Fruit fly (Drosophila melanogaster) whole organism, prepupa: ENCODE data around the gene Nedd4.

Source experiments
- Blimp-1 ChIP-seq: fragments of 200-800 bp; sonication (Bioruptor generic); optimal IDR thresholded peaks from 3 replicates; lab custom pipeline; 2017; ENCODE audit warnings: missing biosample characterization, missing genetic modification characterization, mild to moderate bottlenecking, moderate library complexity, missing genetic modification reagents
- CG10631 ChIP-seq: fragments of 200-800 bp; sonication (Bioruptor generic); optimal IDR thresholded peaks from 2 replicates; lab custom pipeline; 2016; ENCODE audit warnings: missing biosample characterization, missing genetic modification characterization
- CG10669 ChIP-seq: fragments of 200-800 bp; sonication (Bioruptor generic); optimal IDR thresholded peaks from 3 replicates; lab custom pipeline; 2018; ENCODE audit warnings: missing biosample characterization, mild to moderate bottlenecking, missing genetic modification characterization, moderate library complexity
- CG11902 ChIP-seq: fragments of 200-800 bp; sonication (Bioruptor generic); optimal IDR thresholded peaks from 3 replicates; lab custom pipeline; 2016; ENCODE audit warnings: missing biosample characterization, missing genetic modification characterization
- CG15336 ChIP-seq: fragments of 200-800 bp; sonication (Bioruptor generic); IDR thresholded peaks from 2 replicates; pipeline ENCODE4 v1.3.6; 2022; ENCODE audit warnings: missing biosample characterization, missing genetic modification characterization
- CG16779 ChIP-seq: fragments of 200-800 bp; sonication (Bioruptor generic); optimal IDR thresholded peaks from 3 replicates; lab custom pipeline; 2017; ENCODE audit warnings: missing biosample characterization, mild to moderate bottlenecking, missing genetic modification characterization
- CG3032 ChIP-seq: fragments of 200-800 bp; optimal IDR thresholded peaks from 2 replicates; lab custom pipeline; 2019; ENCODE audit warnings: missing biosample characterization, mild to moderate bottlenecking, missing genetic modification characterization, moderate library complexity
- CG31627 ChIP-seq: fragments of 200-800 bp; sonication (Bioruptor generic); optimal IDR thresholded peaks from 3 replicates; lab custom pipeline; 2016; ENCODE audit warnings: missing biosample characterization, missing genetic modification characterization
- CG32006 ChIP-seq: fragments of 200-800 bp; sonication (Bioruptor generic); optimal IDR thresholded peaks from 3 replicates; lab custom pipeline; 2017; ENCODE audit warnings: missing biosample characterization, mild to moderate bottlenecking, missing genetic modification characterization
- CG34406 ChIP-seq: fragments of 200-800 bp; sonication (Bioruptor generic); optimal IDR thresholded peaks from 3 replicates; lab custom pipeline; 2016; ENCODE audit warnings: missing biosample characterization, missing genetic modification characterization
- CG3919 ChIP-seq: fragments of 200-800 bp; sonication (Bioruptor generic); optimal IDR thresholded peaks from 3 replicates; lab custom pipeline; 2016; ENCODE audit warnings: missing biosample characterization, missing genetic modification characterization
- CG4318 ChIP-seq: fragments of 200-800 bp; sonication (Bioruptor generic); optimal IDR thresholded peaks from 3 replicates; lab custom pipeline; 2017; ENCODE audit warnings: missing biosample characterization, mild to moderate bottlenecking, missing genetic modification characterization
- CG6276 ChIP-seq: fragments of 200-800 bp; sonication (Bioruptor generic); optimal IDR thresholded peaks from 2 replicates; lab custom pipeline; 2017; ENCODE audit warnings: missing biosample characterization, mild to moderate bottlenecking, missing genetic modification characterization
- CG6792 ChIP-seq: fragments of 200-800 bp; sonication (Bioruptor generic); optimal IDR thresholded peaks from 3 replicates; lab custom pipeline; 2016; ENCODE audit warnings: missing biosample characterization, missing genetic modification characterization
- CG6808 ChIP-seq: fragments of 200-800 bp; sonication (Bioruptor generic); optimal IDR thresholded peaks from 3 replicates; lab custom pipeline; 2017; ENCODE audit warnings: missing biosample characterization, missing genetic modification characterization, mild to moderate bottlenecking, moderate library complexity, missing genetic modification reagents
- CG7368 ChIP-seq: fragments of 200-800 bp; sonication (Bioruptor generic); optimal IDR thresholded peaks from 3 replicates; lab custom pipeline; 2016; ENCODE audit warnings: missing biosample characterization, missing genetic modification characterization
- CG8319 ChIP-seq: fragments of 200-800 bp; sonication (Bioruptor generic); optimal IDR thresholded peaks from 3 replicates; lab custom pipeline; 2016; ENCODE audit warnings: missing biosample characterization, missing genetic modification characterization
- CG8632 ChIP-seq: fragments of 200-800 bp; sonication (Bioruptor generic); optimal IDR thresholded peaks from 3 replicates; lab custom pipeline; 2016; ENCODE audit warnings: missing biosample characterization, missing genetic modification characterization
- Eip75B ChIP-seq: fragments of 200-800 bp; sonication (Bioruptor generic); optimal IDR thresholded peaks from 3 replicates; lab custom pipeline; 2016; ENCODE audit warnings: missing biosample characterization, missing genetic modification characterization
- Eip78C ChIP-seq: fragments of 200-800 bp; sonication (Bioruptor generic); peaks from one replicate; lab custom pipeline; 2016; ENCODE audit warnings: missing biosample characterization, missing genetic modification characterization
- Eip93F ChIP-seq: fragments of 200-800 bp; sonication (Bioruptor generic); optimal IDR thresholded peaks from 2 replicates; lab custom pipeline; 2016; ENCODE audit warnings: missing biosample characterization, mild to moderate bottlenecking, missing genetic modification characterization
- Ets21C ChIP-seq: fragments of 200-800 bp; sonication (Bioruptor generic); optimal IDR thresholded peaks from 3 replicates; lab custom pipeline; 2016; ENCODE audit warnings: missing biosample characterization, missing genetic modification characterization
- Ets96B ChIP-seq: fragments of 200-800 bp; optimal IDR thresholded peaks from 2 replicates; lab custom pipeline; 2019; ENCODE audit warnings: missing biosample characterization, mild to moderate bottlenecking, missing genetic modification characterization, moderate library complexity
- Gug ChIP-seq: fragments of 200-800 bp; sonication (Bioruptor generic); IDR thresholded peaks from 2 replicates; pipeline ENCODE4 v1.3.6; 2022; ENCODE audit warnings: missing biosample characterization, missing genetic modification characterization
- Hr38 ChIP-seq: sonication (Bioruptor generic); optimal IDR thresholded peaks from 2 replicates; lab custom pipeline; 2016; ENCODE audit warnings: missing biosample characterization, missing genetic modification characterization
- Hr39 ChIP-seq: fragments of 200-800 bp; sonication (Bioruptor generic); optimal IDR thresholded peaks from 2 replicates; lab custom pipeline; 2016; ENCODE audit warnings: missing biosample characterization, missing genetic modification characterization
- Hr4 ChIP-seq: fragments of 200-800 bp; sonication (Bioruptor generic); optimal IDR thresholded peaks from 3 replicates; lab custom pipeline; 2016; ENCODE audit warnings: missing biosample characterization, missing genetic modification characterization
- Lpt ChIP-seq: fragments of 200-800 bp; sonication (Bioruptor generic); optimal IDR thresholded peaks from 3 replicates; lab custom pipeline; 2016; ENCODE audit warnings: missing biosample characterization, missing genetic modification characterization
- Met ChIP-seq: fragments of 200-800 bp; sonication (Bioruptor generic); optimal IDR thresholded peaks from 3 replicates; lab custom pipeline; 2016; ENCODE audit warnings: missing biosample characterization, missing genetic modification characterization
- OdsH ChIP-seq: fragments of 200-800 bp; sonication (Bioruptor generic); optimal IDR thresholded peaks from 3 replicates; lab custom pipeline; 2016; ENCODE audit warnings: missing biosample characterization, missing genetic modification characterization
- Smox ChIP-seq: fragments of 200-800 bp; sonication (Bioruptor generic); optimal IDR thresholded peaks from 3 replicates; lab custom pipeline; 2016; ENCODE audit warnings: missing biosample characterization, missing genetic modification characterization
- Sox102F ChIP-seq: fragments of 200-800 bp; sonication (Bioruptor generic); optimal IDR thresholded peaks from 2 replicates; lab custom pipeline; 2016; ENCODE audit warnings: missing biosample characterization, mild to moderate bottlenecking, missing genetic modification characterization
- Sox14 ChIP-seq: fragments of 200-800 bp; sonication (Bioruptor generic); optimal IDR thresholded peaks from 3 replicates; lab custom pipeline; 2016; ENCODE audit warnings: missing biosample characterization, missing genetic modification characterization
- Sox15 ChIP-seq: fragments of 200-800 bp; sonication (Bioruptor generic); optimal IDR thresholded peaks from 3 replicates; lab custom pipeline; 2016; ENCODE audit warnings: missing biosample characterization, missing genetic modification characterization
- achi ChIP-seq: fragments of 200-800 bp; sonication (Bioruptor generic); optimal IDR thresholded peaks from 3 replicates; lab custom pipeline; 2016; ENCODE audit warnings: missing biosample characterization, missing genetic modification characterization
- acj6 ChIP-seq: fragments of 200-800 bp; sonication (Bioruptor generic); optimal IDR thresholded peaks from 3 replicates; lab custom pipeline; 2016; ENCODE audit warnings: missing biosample characterization, missing genetic modification characterization
- cyc ChIP-seq: fragments of 200-800 bp; sonication (Bioruptor generic); optimal IDR thresholded peaks from 3 replicates; lab custom pipeline; 2016; ENCODE audit warnings: missing biosample characterization, missing genetic modification characterization
- dac ChIP-seq: fragments of 200-800 bp; sonication (Bioruptor generic); optimal IDR thresholded peaks from 2 replicates; lab custom pipeline; 2017; ENCODE audit warnings: missing biosample characterization, mild to moderate bottlenecking, missing genetic modification characterization
- dsx ChIP-seq: fragments of 200-800 bp; optimal IDR thresholded peaks from 3 replicates; lab custom pipeline; 2019; ENCODE audit warnings: missing biosample characterization, mild to moderate bottlenecking, missing genetic modification characterization, moderate library complexity; ENCODE audit not compliant: poor library complexity, severe bottlenecking
- eg ChIP-seq: fragments of 200-800 bp; sonication (Bioruptor generic); IDR thresholded peaks from 3 replicates; pipeline ENCODE4 v1.3.6; 2022; ENCODE audit warnings: missing biosample characterization, missing genetic modification characterization
- esn ChIP-seq: fragments of 200-800 bp; sonication (Bioruptor generic); optimal IDR thresholded peaks from 2 replicates; lab custom pipeline; 2016; ENCODE audit warnings: missing biosample characterization, mild to moderate bottlenecking, missing genetic modification characterization, moderate library complexity
- fd59A ChIP-seq: fragments of 200-800 bp; sonication (Bioruptor generic); optimal IDR thresholded peaks from 2 replicates; lab custom pipeline; 2017; ENCODE audit warnings: missing biosample characterization, mild to moderate bottlenecking, missing genetic modification characterization, missing genetic modification reagents
- fkh ChIP-seq: fragments of 200-800 bp; sonication (Bioruptor generic); optimal IDR thresholded peaks from 3 replicates; lab custom pipeline; 2017; ENCODE audit warnings: missing biosample characterization, mild to moderate bottlenecking, missing genetic modification characterization, moderate library complexity
- net ChIP-seq: fragments of 200-800 bp; sonication (Bioruptor generic); optimal IDR thresholded peaks from 3 replicates; lab custom pipeline; 2016; ENCODE audit warnings: missing biosample characterization, missing genetic modification characterization
- pdm3 ChIP-seq: fragments of 200-800 bp; sonication (Bioruptor generic); optimal IDR thresholded peaks from 3 replicates; lab custom pipeline; 2016; ENCODE audit warnings: missing biosample characterization, missing genetic modification characterization
- salr ChIP-seq, 2 experiments: fragments of 200-800 bp; sonication (Bioruptor generic); optimal IDR thresholded peaks; 3 replicates each; lab custom pipeline; 2016 to 2018; ENCODE audit warnings: missing biosample characterization in 2 of 2, missing genetic modification characterization in 2 of 2, mild to moderate bottlenecking in 1 of 2
- spab ChIP-seq: fragments of 200-800 bp; sonication (Bioruptor generic); optimal IDR thresholded peaks from 2 replicates; lab custom pipeline; 2017; ENCODE audit warnings: missing biosample characterization, mild to moderate bottlenecking, missing genetic modification characterization, missing genetic modification reagents
- ss ChIP-seq, 2 experiments: fragments of 200-800 bp; sonication (Bioruptor generic); optimal IDR thresholded peaks; 2 replicates in 1 of 2; 3 replicates in 1 of 2; lab custom pipeline; 2017 to 2018; ENCODE audit warnings: mild to moderate bottlenecking in 2 of 2, missing biosample characterization in 2 of 2, missing genetic modification characterization in 2 of 2, moderate library complexity in 1 of 2
- svp ChIP-seq: fragments of 200-800 bp; sonication (Bioruptor generic); peaks from one replicate; lab custom pipeline; 2016; ENCODE audit warnings: missing biosample characterization, missing genetic modification characterization
- topi ChIP-seq: fragments of 200-800 bp; sonication (Bioruptor generic); optimal IDR thresholded peaks from 3 replicates; lab custom pipeline; 2016; ENCODE audit warnings: missing biosample characterization, missing genetic modification characterization
- vri ChIP-seq: fragments of 200-800 bp; sonication (Bioruptor generic); optimal IDR thresholded peaks from 3 replicates; lab custom pipeline; 2016; ENCODE audit warnings: missing biosample characterization, mild to moderate bottlenecking, missing genetic modification characterization

Nedd4 gene

DNA sequence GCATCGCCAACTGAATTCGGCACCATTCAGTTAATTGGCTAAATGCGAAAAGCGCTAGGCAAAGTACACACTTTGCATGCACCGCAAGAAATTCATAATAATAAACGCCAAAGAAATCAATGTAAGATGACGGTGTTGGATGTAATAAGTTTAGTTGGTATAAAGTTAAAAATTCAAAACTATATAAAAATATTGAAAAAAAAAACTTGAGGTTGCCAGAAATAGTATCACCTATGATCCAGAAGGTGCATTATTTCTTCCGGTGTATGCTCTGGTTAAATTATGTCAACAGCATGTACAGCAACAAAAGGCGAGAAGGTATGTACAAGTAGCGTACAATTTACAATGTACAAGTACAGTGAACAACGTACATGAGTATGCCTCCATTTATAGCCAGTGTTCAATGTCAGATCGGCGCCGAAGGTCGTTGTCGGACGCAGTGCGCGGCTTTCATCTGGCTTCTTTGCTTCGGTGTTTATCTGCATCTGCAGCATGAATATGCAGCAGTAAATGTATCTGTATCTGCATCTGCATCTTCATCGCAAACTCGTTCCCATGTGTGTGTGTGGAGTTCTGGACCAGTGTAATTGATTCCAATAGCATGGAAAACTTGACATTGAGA, 32.9 kb upstream of the Nedd4 start:
- peak; percentile 86 for TF ChIP-seq CG10669 (GFP tag; lab: Kevin White, UChicago)
- peak; percentile 63 for TF ChIP-seq esn (GFP tag; lab: Kevin White, UChicago)
- peak; percentile 91 for TF ChIP-seq Hr4 (GFP tag; lab: Kevin White, UChicago)
- peak; percentile 72 for TF ChIP-seq CG6276 (GFP tag; lab: Kevin White, UChicago)
- peak; percentile 51 for TF ChIP-seq Met
- peak; percentile 86 for TF ChIP-seq CG6808
- peak; percentile 84 for TF ChIP-seq Eip75B (GFP tag; lab: Kevin White, UChicago)
- TF ChIP-seq cyc (GFP tag; lab: Kevin White, UChicago), result peak; percentile 55
- no peak for TF ChIP-seq Eip93F (GFP tag; lab: Kevin White, UChicago)
- peak; percentile 43 for TF ChIP-seq CG31627 (GFP tag; lab: Kevin White, UChicago)
- no peak for TF ChIP-seq Hr38 (GFP tag; lab: Kevin White, UChicago)
- peak; percentile 72 for TF ChIP-seq Lpt (GFP tag; lab: Kevin White, UChicago)
- peak; percentile 85 for TF ChIP-seq Sox14 (GFP tag; lab: Kevin White, UChicago)
- TF ChIP-seq fkh (GFP tag; lab: Kevin White, UChicago), result peak; percentile 2
- TF ChIP-seq dsx (GFP tag; lab: Kevin White, UChicago), result peak; percentile 71
- peak; percentile 46 for TF ChIP-seq Hr39
- peak; percentile 68 for TF ChIP-seq Sox15 (GFP tag; lab: Kevin White, UChicago)
- peak; percentile 84 for TF ChIP-seq eg (GFP tag; lab: Robert Waterston, UW)
- peak; percentile 75 for TF ChIP-seq CG6792
- peak; percentile 77 for TF ChIP-seq svp (GFP tag; lab: Kevin White, UChicago)
- TF ChIP-seq Eip78C (GFP tag; lab: Kevin White, UChicago), result peak; percentile 98
- TF ChIP-seq acj6 (GFP tag; lab: Kevin White, UChicago), result peak; percentile 86
- peak; percentile 81 for TF ChIP-seq CG15336
- TF ChIP-seq CG16779 (tag; lab: Kevin White, UChicago), result peak; percentile 73
- peak; percentile 75 for TF ChIP-seq CG4318 (GFP tag; lab: Kevin White, UChicago)
- peak; percentile 89 for TF ChIP-seq CG3919 (GFP tag; lab: Kevin White, UChicago)
- peak; percentile 81 for TF ChIP-seq Ets96B (tag; lab: Kevin White, UChicago)
- TF ChIP-seq dac, result peak; percentile 59
- TF ChIP-seq Smox (GFP tag; lab: Kevin White, UChicago), result peak; percentile 37
- peak; percentile 67 for TF ChIP-seq topi (GFP tag; lab: Kevin White, UChicago)
- TF ChIP-seq CG32006 (GFP tag; lab: Kevin White, UChicago), result peak; percentile 87
- peak; percentile 80 for TF ChIP-seq CG8632 (GFP tag; lab: Kevin White, UChicago)
- TF ChIP-seq spab (GFP tag; lab: Kevin White, UChicago), result peak; percentile 82
- no peak for TF ChIP-seq Blimp-1
- peak; percentile 85 for TF ChIP-seq CG10631 (GFP tag; lab: Kevin White, UChicago)
- TF ChIP-seq ss (GFP tag; optimal IDR thresholded peaks at IDR 0.05; lab: Kevin White, UChicago), result peak; percentile 69 to 88
- TF ChIP-seq Ets21C (GFP tag; lab: Kevin White, UChicago), result no peak
- TF ChIP-seq CG11902 (GFP tag; lab: Kevin White, UChicago), result peak; percentile 65
- TF ChIP-seq vri (GFP tag; lab: Kevin White, UChicago), result no peak
- peak; percentile 71 for TF ChIP-seq CG8319 (GFP tag; lab: Kevin White, UChicago)
- TF ChIP-seq salr (GFP tag; optimal IDR thresholded peaks at IDR 0.05; lab: Kevin White, UChicago), result peak; percentile 61 to 82
- peak; percentile 84 for TF ChIP-seq net (GFP tag; lab: Kevin White, UChicago)
- peak; percentile 78 for TF ChIP-seq fd59A (GFP tag; lab: Kevin White, UChicago)
- TF ChIP-seq achi, result peak; percentile 80
- peak; percentile 68 for TF ChIP-seq Gug (GFP tag; lab: Robert Waterston, UW)
- peak; percentile 85 for TF ChIP-seq pdm3 (GFP tag; lab: Kevin White, UChicago)
- peak; percentile 83 for TF ChIP-seq CG7368 (GFP tag; lab: Kevin White, UChicago)
- TF ChIP-seq CG3032 (tag; lab: Kevin White, UChicago), result peak; percentile 84
- peak; percentile 85 for TF ChIP-seq OdsH (GFP tag; lab: Kevin White, UChicago)
- peak; percentile 43 for TF ChIP-seq Sox102F (GFP tag; lab: Kevin White, UChicago)
- TF ChIP-seq CG34406, result peak; percentile 82
